Worm (Caenorhabditis elegans) whole organism, L4 larva: Measurements from ENCODE around the gene dot-1.3.
"Not testable (repeated sequence)": the region's sequence is repeated elsewhere in the genome, so short reads cannot be mapped to it uniquely, and the experiment has no call there.

Source experiments
- F10B5.3 ChIP-seq: sonication (generic microtip); optimal IDR thresholded peaks from 2 replicates; lab custom pipeline; 2016; ENCODE audit warnings: mild to moderate bottlenecking, missing genetic modification characterization, missing compliant biosample characterization
- F37D6.2 ChIP-seq: sonication (generic microtip); optimal IDR thresholded peaks from 2 replicates; lab custom pipeline; 2016; ENCODE audit warnings: mild to moderate bottlenecking, missing genetic modification characterization, missing compliant biosample characterization
- T26A8.4 ChIP-seq: fragments of 200-800 bp; sonication (Bioruptor generic); IDR thresholded peaks from 2 replicates; pipeline ENCODE4 v1.3.6; 2022; ENCODE audit warnings: missing genetic modification characterization, missing compliant biosample characterization
- Y75B8A.6 ChIP-seq: fragments of 200-800 bp; sonication (Bioruptor generic); IDR thresholded peaks from 2 replicates; pipeline ENCODE4 v1.3.6; 2022; ENCODE audit warnings: missing genetic modification reagents, missing genetic modification characterization, missing compliant biosample characterization
- ZK337.2 ChIP-seq: fragments of 200-800 bp; sonication (Bioruptor generic); IDR thresholded peaks from 2 replicates; pipeline ENCODE4 v1.3.6; 2022; ENCODE audit warnings: missing genetic modification reagents, missing genetic modification characterization, missing compliant biosample characterization
- ZK546.5 ChIP-seq, 2 experiments: sonication (generic microtip); optimal IDR thresholded peaks; 2 replicates each; lab custom pipeline; 2017; ENCODE audit warnings: missing biosample characterization in 2 of 2, missing genetic modification characterization in 2 of 2
- aha-1 ChIP-seq: fragments of 150-350 bp; peaks from one replicate; lab custom pipeline; 2014; ENCODE audit warnings: missing biosample characterization, missing genetic modification characterization
- aly-2 ChIP-seq: sonication (generic microtip); optimal IDR thresholded peaks from 2 replicates; lab custom pipeline; 2018; ENCODE audit warnings: missing biosample characterization, missing genetic modification characterization
- ceh-20 ChIP-seq: fragments of 200-800 bp; sonication (Bioruptor generic); IDR thresholded peaks from 2 replicates; pipeline ENCODE4 v1.3.6; 2022; ENCODE audit warnings: missing genetic modification reagents, missing genetic modification characterization, missing compliant biosample characterization
- ceh-28 ChIP-seq: fragments of 150-350 bp; optimal IDR thresholded peaks from 2 replicates; lab custom pipeline; 2014; ENCODE audit warnings: missing biosample characterization, missing genetic modification reagents, missing genetic modification characterization
- ceh-32 ChIP-seq: sonication (generic microtip); optimal IDR thresholded peaks from 2 replicates; lab custom pipeline; 2016; ENCODE audit warnings: mild to moderate bottlenecking, missing genetic modification characterization, missing compliant biosample characterization; ENCODE audit not compliant: poor library complexity
- cey-2 ChIP-seq: sonication (generic microtip); optimal IDR thresholded peaks from 3 replicates; lab custom pipeline; 2017; ENCODE audit warnings: missing genetic modification characterization, mild to moderate bottlenecking, missing compliant biosample characterization, antibody characterized with exemption, borderline replicate concordance; ENCODE audit not compliant: insufficient read depth
- ctbp-1 ChIP-seq: fragments of 200-800 bp; sonication (Bioruptor generic); IDR thresholded peaks from 2 replicates; pipeline ENCODE4 v1.3.6; 2022; ENCODE audit warnings: missing genetic modification reagents, missing genetic modification characterization, missing compliant biosample characterization
- daf-12 ChIP-seq: fragments of 150-350 bp; optimal IDR thresholded peaks from 2 replicates; lab custom pipeline; 2014; ENCODE audit warnings: missing biosample characterization, missing genetic modification reagents, missing genetic modification characterization
- daf-16 ChIP-seq, 3 experiments: sonication (generic microtip); optimal IDR thresholded peaks; 2 replicates each; lab custom pipeline; 2016 to 2017; ENCODE audit warnings: missing genetic modification characterization in 3 of 3, missing genetic modification reagents in 3 of 3, mild to moderate bottlenecking in 2 of 3, missing compliant biosample characterization in 2 of 3, missing biosample characterization in 1 of 3, moderate library complexity in 1 of 3
- dmd-6 ChIP-seq: fragments of 200-800 bp; sonication (Bioruptor generic); IDR thresholded peaks from 2 replicates; pipeline ENCODE4 v1.3.6; 2022; ENCODE audit warnings: missing genetic modification reagents, missing genetic modification characterization, missing compliant biosample characterization
- duxl-1 ChIP-seq: sonication (generic microtip); optimal IDR thresholded peaks from 2 replicates; lab custom pipeline; 2016; ENCODE audit warnings: mild to moderate bottlenecking, missing genetic modification characterization, moderate library complexity, missing compliant biosample characterization; ENCODE audit not compliant: poor library complexity
- dve-1 ChIP-seq: sonication (generic microtip); optimal IDR thresholded peaks from 2 replicates; lab custom pipeline; 2017; ENCODE audit warnings: antibody characterized with exemption, mild to moderate bottlenecking, missing genetic modification characterization, missing compliant biosample characterization; ENCODE audit not compliant: insufficient read depth
- egl-27 ChIP-seq: sonication (generic microtip); optimal IDR thresholded peaks from 3 replicates; lab custom pipeline; 2017; ENCODE audit warnings: missing biosample characterization, missing genetic modification reagents, missing genetic modification characterization
- egl-43 ChIP-seq: fragments of 200-800 bp; sonication (Bioruptor generic); IDR thresholded peaks from 2 replicates; pipeline ENCODE4 v1.3.6; 2022; ENCODE audit warnings: missing genetic modification reagents, missing genetic modification characterization, missing compliant biosample characterization
- gei-8 ChIP-seq: fragments of 200-800 bp; sonication (Bioruptor generic); optimal IDR thresholded peaks from 2 replicates; lab custom pipeline; 2018; ENCODE audit warnings: mild to moderate bottlenecking, missing genetic modification characterization, missing compliant biosample characterization
- hlh-11 ChIP-seq: fragments of 200-800 bp; sonication (Bioruptor generic); optimal IDR thresholded peaks from 2 replicates; lab custom pipeline; 2018; ENCODE audit warnings: mild to moderate bottlenecking, missing genetic modification characterization, missing compliant biosample characterization
- hlh-30 ChIP-seq: sonication (generic microtip); optimal IDR thresholded peaks from 2 replicates; lab custom pipeline; 2017; ENCODE audit warnings: antibody characterized with exemption, mild to moderate bottlenecking, missing genetic modification characterization, missing compliant biosample characterization; ENCODE audit not compliant: insufficient read depth
- lim-7 ChIP-seq: fragments of 200-800 bp; sonication (Bioruptor generic); IDR thresholded peaks from 2 replicates; pipeline ENCODE4 v1.3.6; 2022; ENCODE audit warnings: missing genetic modification characterization, missing compliant biosample characterization
- lin-29 ChIP-seq: fragments of 200-800 bp; sonication (Bioruptor generic); IDR thresholded peaks from 2 replicates; pipeline ENCODE4 v1.3.6; 2022; ENCODE audit warnings: missing genetic modification reagents, missing genetic modification characterization, missing compliant biosample characterization
- madf-5 ChIP-seq, 2 experiments: fragments of 200-800 bp; sonication (Bioruptor generic); IDR thresholded peaks; 2 replicates each; pipeline ENCODE4 v1.3.6; 2022; ENCODE audit warnings: missing compliant biosample characterization in 2 of 2, missing genetic modification characterization in 2 of 2
- madf-9 ChIP-seq: fragments of 200-800 bp; sonication (Bioruptor generic); conservative IDR thresholded peaks from 2 replicates; pipeline ENCODE4 v1.3.6; 2022; ENCODE audit warnings: missing genetic modification reagents, missing genetic modification characterization, missing compliant biosample characterization
- mdt-29 ChIP-seq: fragments of 200-800 bp; sonication (Bioruptor generic); IDR thresholded peaks from 2 replicates; pipeline ENCODE4 v1.3.6; 2022; ENCODE audit warnings: missing genetic modification reagents, missing genetic modification characterization, missing compliant biosample characterization
- mes-2 ChIP-seq: sonication (generic microtip); optimal IDR thresholded peaks from 2 replicates; lab custom pipeline; 2016; ENCODE audit warnings: missing genotype, mild to moderate bottlenecking, missing genetic modification characterization, missing compliant biosample characterization; ENCODE audit not compliant: poor library complexity, severe bottlenecking
- nhr-11 ChIP-seq: fragments of 150-350 bp; optimal IDR thresholded peaks from 2 replicates; lab custom pipeline; 2014; ENCODE audit warnings: missing biosample characterization, missing genetic modification characterization
- nhr-28 ChIP-seq: fragments of 150-350 bp; optimal IDR thresholded peaks from 2 replicates; lab custom pipeline; 2014; ENCODE audit warnings: missing biosample characterization, missing genetic modification characterization
- nhr-6 ChIP-seq: fragments of 150-350 bp; optimal IDR thresholded peaks from 2 replicates; lab custom pipeline; 2014; ENCODE audit warnings: missing biosample characterization, missing genetic modification characterization
- nhr-77 ChIP-seq: fragments of 150-350 bp; optimal IDR thresholded peaks from 2 replicates; lab custom pipeline; 2014; ENCODE audit warnings: missing biosample characterization, missing genetic modification characterization
- snpc-4 ChIP-seq: fragments of 150-350 bp; optimal IDR thresholded peaks from 2 replicates; lab custom pipeline; 2014; ENCODE audit warnings: missing biosample characterization, missing genetic modification characterization
- spr-3 ChIP-seq: fragments of 200-800 bp; sonication (Bioruptor generic); optimal IDR thresholded peaks from 2 replicates; lab custom pipeline; 2018; ENCODE audit warnings: mild to moderate bottlenecking, missing genetic modification characterization, missing compliant biosample characterization
- zfp-2 ChIP-seq: sonication (generic microtip); optimal IDR thresholded peaks from 2 replicates; lab custom pipeline; 2016; ENCODE audit warnings: mild to moderate bottlenecking, missing genetic modification characterization, missing compliant biosample characterization
- zip-11 ChIP-seq: fragments of 200-800 bp; sonication (Bioruptor generic); IDR thresholded peaks from 2 replicates; pipeline ENCODE4 v1.3.6; 2022; ENCODE audit warnings: missing genetic modification characterization, missing compliant biosample characterization
- ztf-11 ChIP-seq: fragments of 150-350 bp; optimal IDR thresholded peaks from 2 replicates; lab custom pipeline; 2014; ENCODE audit warnings: missing biosample characterization, missing genetic modification characterization
- ztf-7 ChIP-seq: fragments of 150-350 bp; optimal IDR thresholded peaks from 2 replicates; lab custom pipeline; 2014; ENCODE audit warnings: missing biosample characterization, missing genetic modification characterization

Gene dot-1.3

DNA sequence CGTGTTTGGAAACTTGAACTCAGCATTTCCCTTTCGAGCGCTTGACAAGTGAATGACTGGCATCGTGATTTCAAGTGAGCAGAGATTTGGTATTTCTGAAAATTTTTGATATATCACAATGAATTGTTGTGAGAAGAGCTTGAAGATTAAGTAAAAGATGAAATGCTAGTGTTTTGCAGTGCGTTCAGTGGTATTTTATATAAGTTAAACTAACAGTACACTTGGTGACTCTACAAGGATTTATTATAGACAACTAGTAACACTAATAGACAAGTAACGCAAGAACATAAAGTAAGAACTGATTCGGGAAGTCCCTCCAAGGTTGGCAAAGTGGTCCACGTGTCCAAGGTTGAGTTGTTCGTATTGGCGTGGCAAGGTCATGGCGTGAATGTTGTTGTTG lies at the start of gene dot-1.3:
dot-1.3 (minus strand) TSS at position 101 of the 400 bp plus-strand sequence.
- TF ChIP-seq madf-9 (GFP tag; lab: Robert Waterston, UW); spr-3 (GFP tag; lab: Kevin White, UChicago); snpc-4 (tag; lab: Kevin White, UChicago): not testable (repeated sequence)

DNA sequence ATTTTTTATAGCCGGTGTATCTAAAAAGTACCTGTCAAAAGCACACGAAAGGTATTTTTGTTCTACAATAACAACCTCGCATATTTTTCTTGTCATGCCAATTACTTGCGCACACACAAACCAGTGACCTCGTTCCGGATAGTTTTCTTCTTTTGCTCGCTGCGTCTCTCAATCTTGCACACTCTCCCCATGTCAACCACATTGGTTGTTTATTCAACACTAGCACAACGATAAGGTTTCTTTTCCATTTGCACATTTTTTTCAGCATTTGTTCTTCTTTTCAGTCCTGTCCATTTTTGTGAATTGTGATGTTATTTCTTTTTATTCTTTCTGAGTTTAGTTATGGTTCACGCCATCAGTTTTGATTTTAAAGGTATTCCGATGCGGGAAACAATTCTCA lies 47.6 kb upstream of the dot-1.3 start, which contains the start of gene F42F12.3:
F42F12.3 (plus strand) TSS at position 372 of the 400 bp plus-strand sequence.
- no peak for TF ChIP-seq ceh-28 (tag; lab: Kevin White, UChicago)
- TF ChIP-seq egl-27 (tag; lab: Kevin White, UChicago), result no peak
- no peak for TF ChIP-seq ceh-20 (GFP tag; lab: Robert Waterston, UW)
- no peak for TF ChIP-seq aly-2 (tag; lab: Kevin White, UChicago)
- TF ChIP-seq ztf-11 (tag; lab: Kevin White, UChicago), result no peak
- no peak for TF ChIP-seq nhr-11 (tag; lab: Kevin White, UChicago)
- TF ChIP-seq gei-8 (GFP tag; lab: Kevin White, UChicago), result no peak
- TF ChIP-seq dmd-6 (GFP tag; lab: Robert Waterston, UW), result peak; percentile 20; the same call in 1 of the 2 replicates
- no peak for TF ChIP-seq F37D6.2 (tag; lab: Kevin White, UChicago)
- TF ChIP-seq ctbp-1, result no peak
- TF ChIP-seq Y75B8A.6 (GFP tag; lab: Robert Waterston, UW), result no peak
- peak; percentile 30 for TF ChIP-seq hlh-11 (tag; lab: Kevin White, UChicago)
- TF ChIP-seq spr-3 (GFP tag; lab: Kevin White, UChicago), result no peak
- TF ChIP-seq ceh-32 (tag; lab: Kevin White, UChicago), result no peak
- TF ChIP-seq daf-16 (GFP tag; optimal IDR thresholded peaks at IDR 0.05; lab: Kevin White, UChicago), result no peak
- TF ChIP-seq daf-16 (tag; optimal IDR thresholded peaks at IDR 0.05; lab: Kevin White, UChicago), result peak; percentile 87
- TF ChIP-seq hlh-30 (tag; lab: Kevin White, UChicago), result peak; percentile 10
- no peak for TF ChIP-seq ztf-7 (tag; lab: Kevin White, UChicago)
- TF ChIP-seq cey-2 (tag; lab: Kevin White, UChicago), result no peak
- no peak for TF ChIP-seq lim-7 (GFP tag; lab: Robert Waterston, UW)
- no peak for TF ChIP-seq ZK337.2 (GFP tag; lab: Robert Waterston, UW)
- TF ChIP-seq zfp-2 (tag; lab: Kevin White, UChicago), result no peak
- no peak for TF ChIP-seq madf-5 (GFP tag; IDR thresholded peaks at IDR 0.05; lab: Robert Waterston, UW)
- no peak for TF ChIP-seq F10B5.3
- no peak for TF ChIP-seq T26A8.4 (GFP tag; lab: Robert Waterston, UW)
- TF ChIP-seq mdt-29, result no peak
- no peak for TF ChIP-seq aha-1 (tag; lab: Kevin White, UChicago)
- TF ChIP-seq egl-43 (GFP tag; lab: Robert Waterston, UW), result no peak
- peak; percentile 21 for TF ChIP-seq nhr-28
- no peak for TF ChIP-seq ZK546.5 (tag; optimal IDR thresholded peaks at IDR 0.05; lab: Kevin White, UChicago)
- no peak for TF ChIP-seq lin-29 (GFP tag; lab: Robert Waterston, UW)
- TF ChIP-seq mes-2 (tag; lab: Kevin White, UChicago), result no peak
- no peak for TF ChIP-seq dve-1 (tag; lab: Kevin White, UChicago)
- no peak for TF ChIP-seq nhr-6 (tag; lab: Kevin White, UChicago)
- TF ChIP-seq zip-11 (GFP tag; lab: Robert Waterston, UW), result no peak
- no peak for TF ChIP-seq nhr-77 (tag; lab: Kevin White, UChicago)
- TF ChIP-seq daf-12 (tag; lab: Kevin White, UChicago), result no peak
- no peak for TF ChIP-seq duxl-1 (tag; lab: Kevin White, UChicago)
